Fruit fly (Drosophila melanogaster): ENCODE data around the gene Arglu1.

- TF ChIP-seq CG9948 (tag; optimal IDR thresholded peaks at IDR 0.05) (no peak), EcR (GFP tag; optimal IDR thresholded peaks at IDR 0.05) (no peak), CG15710 (tag; optimal IDR thresholded peaks at IDR 0.05) (no peak), CG14655 (GFP tag; optimal IDR thresholded peaks at IDR 0.05) (no peak), CG8301 (tag; optimal IDR thresholded peaks at IDR 0.05) (peak; percentile 0), Ets98B (GFP tag; IDR thresholded peaks at IDR 0.05) (peak; percentile 76), fd96Ca (GFP tag; IDR thresholded peaks at IDR 0.05) (peak; percentile 63; the same call in 2 of the 3 replicates), CG32121 (GFP tag; IDR thresholded peaks at IDR 0.05) (peak; percentile 50; the same call in 1 of the 2 replicates), CG4496 (GFP tag; IDR thresholded peaks at IDR 0.05) (peak; percentile 73), CG17806 (tag; optimal IDR thresholded peaks at IDR 0.05) (peak; percentile 5), D1 (tag; optimal IDR thresholded peaks at IDR 0.05) (no peak)
Observed at dm6 chr2L:9911783-9912182, 26.2 kb downstream of the Arglu1 start.
